Fruit fly (Drosophila melanogaster): ENCODE data around the gene CG12288.

Gene CG12288

dm6 chr2L:16858466-16859007, 43.5 kb downstream of the CG12288 start, which contains the start of gene CG31809:
TSS of gene CG31809 (minus strand) at chr2L:16858714.
- TF ChIP-seq Clk (GFP tag; optimal IDR thresholded peaks at IDR 0.05), result no peak
- peak; percentile 9 for TF ChIP-seq CG12768 (GFP tag; optimal IDR thresholded peaks at IDR 0.05)
- no peak for TF ChIP-seq CG11617 (GFP tag; optimal IDR thresholded peaks at IDR 0.05)
- peak; percentile 74 for TF ChIP-seq kay (GFP tag; ENCODE audit: borderline replicate concordance)
- TF ChIP-seq ovo (GFP tag; optimal IDR thresholded peaks at IDR 0.05), result no peak
- TF ChIP-seq CG7045 (GFP tag; optimal IDR thresholded peaks at IDR 0.05), result no peak
- no peak for TF ChIP-seq tj (GFP tag; optimal IDR thresholded peaks at IDR 0.05)

DNA sequence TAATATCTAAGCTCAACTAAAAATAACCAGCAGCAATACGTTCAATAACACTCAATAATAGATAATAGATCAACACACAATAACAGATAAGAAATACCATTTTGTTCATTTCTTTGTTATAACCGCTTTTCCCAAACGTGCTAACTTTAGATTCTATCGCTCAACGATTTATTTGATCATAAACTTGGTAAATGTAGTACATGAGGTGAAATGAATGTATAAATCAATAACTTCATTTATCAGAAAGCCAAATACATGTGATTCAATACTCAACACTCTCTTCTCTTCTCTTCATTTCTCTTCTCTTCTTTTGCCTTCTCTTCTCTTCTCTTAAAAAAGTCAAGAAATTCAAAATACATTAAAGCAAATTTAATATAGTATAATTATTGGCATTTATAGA, 44.4 kb downstream of the CG12288 start:
- no peak for TF ChIP-seq kay (GFP tag; ENCODE audit: borderline replicate concordance)
- TF ChIP-seq Hr96 (GFP tag; optimal IDR thresholded peaks at IDR 0.05), result no peak
- no peak for TF ChIP-seq CG5204 (GFP tag; optimal IDR thresholded peaks at IDR 0.05)
- TF ChIP-seq pad (GFP tag; optimal IDR thresholded peaks at IDR 0.05), result no peak
- no peak for TF ChIP-seq Crg-1 (GFP tag; optimal IDR thresholded peaks at IDR 0.05)
- no peak for TF ChIP-seq Clk (GFP tag; optimal IDR thresholded peaks at IDR 0.05)
- TF ChIP-seq CG14711 (tag; optimal IDR thresholded peaks at IDR 0.05), result no peak
- no peak for TF ChIP-seq cnc (optimal IDR thresholded peaks at IDR 0.05)
- TF ChIP-seq toe (GFP tag; optimal IDR thresholded peaks at IDR 0.05), result no peak
- TF ChIP-seq cic (GFP tag; optimal IDR thresholded peaks at IDR 0.05), result no peak
- TF ChIP-seq CG7045 (GFP tag; optimal IDR thresholded peaks at IDR 0.05), result no peak
- TF ChIP-seq CG7101 (tag; optimal IDR thresholded peaks at IDR 0.05), result no peak
- no peak for TF ChIP-seq tj (GFP tag; optimal IDR thresholded peaks at IDR 0.05)
- no peak for TF ChIP-seq CG11617 (GFP tag; optimal IDR thresholded peaks at IDR 0.05)

DNA sequence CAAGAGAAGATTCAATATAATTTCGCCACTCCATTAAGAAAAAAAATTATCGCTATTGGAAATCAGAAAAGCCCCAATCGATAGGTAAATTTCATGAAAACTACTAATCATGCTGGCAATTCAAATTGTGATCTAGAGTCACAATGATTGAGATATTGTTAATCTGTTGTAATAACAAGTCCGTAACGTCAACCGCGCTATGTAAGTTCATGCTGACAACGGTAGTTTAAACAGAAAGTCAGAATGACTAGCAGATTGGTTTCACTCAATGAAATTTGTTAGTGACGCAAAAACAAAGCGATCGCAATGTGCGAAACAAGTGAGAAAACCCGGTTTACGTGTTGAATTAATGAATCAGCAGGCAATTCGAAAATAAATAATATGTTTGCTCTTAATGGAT, 44.9 kb downstream of the CG12288 start:
- TF ChIP-seq tj (GFP tag; optimal IDR thresholded peaks at IDR 0.05), result no peak
- TF ChIP-seq CG7045 (GFP tag; optimal IDR thresholded peaks at IDR 0.05), result no peak
- no peak for TF ChIP-seq Clk (GFP tag; optimal IDR thresholded peaks at IDR 0.05)
- TF ChIP-seq ovo (GFP tag; optimal IDR thresholded peaks at IDR 0.05), result no peak
- peak; percentile 16 for TF ChIP-seq kay (GFP tag; ENCODE audit: borderline replicate concordance)
- no peak for TF ChIP-seq CG7101 (tag; optimal IDR thresholded peaks at IDR 0.05)
- no peak for TF ChIP-seq CG33017 (tag; optimal IDR thresholded peaks at IDR 0.05)
- no peak for TF ChIP-seq CG14711 (tag; optimal IDR thresholded peaks at IDR 0.05)
- no peak for TF ChIP-seq bab1 (GFP tag; optimal IDR thresholded peaks at IDR 0.05)
- TF ChIP-seq cnc (optimal IDR thresholded peaks at IDR 0.05), result peak in 1 of 2 experiments; percentile 94
- no peak for TF ChIP-seq pad (GFP tag; optimal IDR thresholded peaks at IDR 0.05)

DNA sequence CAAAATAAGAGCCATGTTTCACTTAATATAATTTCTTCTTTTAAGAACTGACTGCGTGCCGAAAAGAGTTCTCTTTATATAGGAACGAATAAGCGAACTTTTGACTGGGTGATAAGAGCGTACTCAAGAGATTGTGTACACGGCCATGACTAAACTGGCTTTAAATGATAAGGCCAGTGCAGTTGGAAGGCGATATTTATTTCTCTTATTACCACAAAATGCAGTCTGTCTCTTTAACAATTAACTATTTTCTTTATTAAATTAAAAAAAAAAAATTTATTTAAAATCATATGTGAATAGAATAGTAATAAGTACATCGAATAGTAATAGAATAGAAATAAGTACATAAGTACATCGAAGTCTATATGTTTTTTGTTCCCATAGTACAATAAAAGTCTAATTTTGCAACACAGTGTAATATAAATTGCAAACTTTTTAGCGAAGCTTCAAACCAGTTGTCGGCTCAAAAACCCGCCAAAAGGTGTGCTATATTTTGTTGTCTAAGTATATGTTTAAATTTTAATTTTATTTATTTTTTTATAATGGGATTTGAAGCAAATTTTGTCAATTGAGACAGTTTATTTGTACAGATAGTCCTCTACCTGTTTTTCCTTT, 49.6 kb downstream of the CG12288 start, which contains the start of gene CG31810:
TSS of gene CG31810 (minus strand) at position 51 of the 615 bp plus-strand sequence.
- TF ChIP-seq Crg-1 (GFP tag; optimal IDR thresholded peaks at IDR 0.05) (no peak), CG1620 (GFP tag; optimal IDR thresholded peaks at IDR 0.05) (no peak), CG14711 (tag; optimal IDR thresholded peaks at IDR 0.05) (peak; percentile 14), cnc (optimal IDR thresholded peaks at IDR 0.05) (no peak), CG7101 (tag; optimal IDR thresholded peaks at IDR 0.05) (no peak), CG33017 (tag; optimal IDR thresholded peaks at IDR 0.05) (peak; percentile 15), Mnt (GFP tag; optimal IDR thresholded peaks at IDR 0.05) (no peak), Clk (GFP tag; optimal IDR thresholded peaks at IDR 0.05) (no peak), CG5204 (GFP tag; optimal IDR thresholded peaks at IDR 0.05) (no peak), CG11617 (GFP tag; optimal IDR thresholded peaks at IDR 0.05) (no peak), ovo (GFP tag; optimal IDR thresholded peaks at IDR 0.05) (no peak), pad (GFP tag; optimal IDR thresholded peaks at IDR 0.05) (no peak), toe (GFP tag; optimal IDR thresholded peaks at IDR 0.05) (no peak), bab1 (GFP tag; optimal IDR thresholded peaks at IDR 0.05) (peak; percentile 1), Hr96 (GFP tag; optimal IDR thresholded peaks at IDR 0.05) (no peak)
